Worm (Caenorhabditis elegans): ENCODE measurements around the gene nhr-234.

The nhr-234 gene

ce11 chrII:12612218-12612617 lies 24.3 kb upstream of the nhr-234 start, which contains the start of gene nspe-4:
nspe-4 (plus strand) TSS chrII:12612518.
- TF ChIP-seq ceh-43 (GFP tag; optimal IDR thresholded peaks at IDR 0.05) (no peak), pha-4 (tag; optimal IDR thresholded peaks at IDR 0.05) (no peak), lsy-2 (tag; optimal IDR thresholded peaks at IDR 0.05) (no peak), ceh-39 (tag; optimal IDR thresholded peaks at IDR 0.05) (no peak), nhr-12 (tag; optimal IDR thresholded peaks at IDR 0.05) (no peak), ham-2 (GFP tag; optimal IDR thresholded peaks at IDR 0.05) (no peak), zip-8 (tag; optimal IDR thresholded peaks at IDR 0.05) (no peak), blmp-1 (tag; optimal IDR thresholded peaks at IDR 0.05) (no peak), ces-1 (GFP tag; optimal IDR thresholded peaks at IDR 0.05) (no peak), nhr-76 (tag; optimal IDR thresholded peaks at IDR 0.05) (no peak), elt-1 (tag; optimal IDR thresholded peaks at IDR 0.05; ENCODE audit: borderline replicate concordance, insufficient read depth) (no peak)

- TF ChIP-seq snpc-4 (tag; optimal IDR thresholded peaks at IDR 0.05) (no peak), mep-1 (tag; optimal IDR thresholded peaks at IDR 0.05) (no peak), sptf-1 (tag; optimal IDR thresholded peaks at IDR 0.05) (no peak)
Observed at ce11 chrII:12615413-12615812, 21.1 kb upstream of the nhr-234 start.

- TF ChIP-seq nhr-76 (tag; optimal IDR thresholded peaks at IDR 0.05) (no peak), ceh-83 (GFP tag; optimal IDR thresholded peaks at IDR 0.05) (no peak), sem-2 (GFP tag; optimal IDR thresholded peaks at IDR 0.05) (no peak), bed-3 (GFP tag; optimal IDR thresholded peaks at IDR 0.05) (no peak), M03D4.4 (tag; optimal IDR thresholded peaks at IDR 0.05) (no peak), blmp-1 (tag; optimal IDR thresholded peaks at IDR 0.05) (no peak), tbx-8 (GFP tag; optimal IDR thresholded peaks at IDR 0.05) (no peak), lin-32 (GFP tag; optimal IDR thresholded peaks at IDR 0.05) (no peak), mep-1 (tag; optimal IDR thresholded peaks at IDR 0.05) (no peak), ztf-11 (tag; optimal IDR thresholded peaks at IDR 0.05) (no peak), flh-1 (GFP tag; optimal IDR thresholded peaks at IDR 0.05) (no peak), nhr-28 (tag; optimal IDR thresholded peaks at IDR 0.05) (no peak), ceh-39 (tag; optimal IDR thresholded peaks at IDR 0.05) (no peak), cnd-1 (tag; optimal IDR thresholded peaks at IDR 0.05) (no peak), unc-39 (tag; optimal IDR thresholded peaks at IDR 0.05) (no peak), pha-4 (tag; optimal IDR thresholded peaks at IDR 0.05) (no peak), elt-1 (tag; optimal IDR thresholded peaks at IDR 0.05; ENCODE audit: borderline replicate concordance, insufficient read depth) (no peak)
Observed at ce11 chrII:12616081-12616480, 20.4 kb upstream of the nhr-234 start, which contains the start of gene nspe-6. nspe-6 (minus strand) TSS chrII:12616181.

ce11 chrII:12617586-12617985 lies 18.9 kb upstream of the nhr-234 start, which contains the start of gene nspe-3:
nspe-3 (plus strand) TSS chrII:12617886.
- TF ChIP-seq drap-1 (GFP tag; optimal IDR thresholded peaks at IDR 0.05) (no peak), pha-4 (tag; optimal IDR thresholded peaks at IDR 0.05) (no peak), lsy-2 (tag; optimal IDR thresholded peaks at IDR 0.05) (no peak)

ce11 chrII:12619288-12619687 lies 17.2 kb upstream of the nhr-234 start, which contains the start of gene nspe-2:
nspe-2 (minus strand) TSS chrII:12619388.
- TF ChIP-seq sem-2 (GFP tag; optimal IDR thresholded peaks at IDR 0.05) (no peak), zip-8 (tag; optimal IDR thresholded peaks at IDR 0.05) (no peak), ztf-11 (tag; optimal IDR thresholded peaks at IDR 0.05) (no peak), mep-1 (tag; optimal IDR thresholded peaks at IDR 0.05) (no peak), unc-62 (GFP tag; optimal IDR thresholded peaks at IDR 0.05) (no peak), mls-2 (tag; optimal IDR thresholded peaks at IDR 0.05) (no peak), lsy-2 (tag; optimal IDR thresholded peaks at IDR 0.05) (no peak)

ce11 chrII:12620764-12621163 lies 15.7 kb upstream of the nhr-234 start, which contains the start of gene nspe-1:
nspe-1 (minus strand) TSS chrII:12620864.
- TF ChIP-seq pha-4 (tag; optimal IDR thresholded peaks at IDR 0.05), result no peak
- no peak for TF ChIP-seq sptf-1 (tag; optimal IDR thresholded peaks at IDR 0.05)
- TF ChIP-seq ceh-83 (GFP tag; optimal IDR thresholded peaks at IDR 0.05), result no peak
- no peak for TF ChIP-seq ztf-11 (tag; optimal IDR thresholded peaks at IDR 0.05)
- TF ChIP-seq elt-1 (tag; optimal IDR thresholded peaks at IDR 0.05; ENCODE audit: borderline replicate concordance, insufficient read depth), result no peak
- no peak for TF ChIP-seq sem-2 (GFP tag; optimal IDR thresholded peaks at IDR 0.05)
- no peak for TF ChIP-seq lin-13 (tag; optimal IDR thresholded peaks at IDR 0.05)
- TF ChIP-seq unc-62 (GFP tag; optimal IDR thresholded peaks at IDR 0.05), result no peak
- no peak for TF ChIP-seq lsy-2 (tag; optimal IDR thresholded peaks at IDR 0.05)
- TF ChIP-seq ces-1 (GFP tag; optimal IDR thresholded peaks at IDR 0.05), result no peak
- no peak for TF ChIP-seq blmp-1 (tag; optimal IDR thresholded peaks at IDR 0.05)
- TF ChIP-seq ceh-43 (GFP tag; optimal IDR thresholded peaks at IDR 0.05), result no peak
- TF ChIP-seq nhr-76 (tag; optimal IDR thresholded peaks at IDR 0.05), result no peak
- TF ChIP-seq unc-120 (tag; optimal IDR thresholded peaks at IDR 0.05; ENCODE audit: poor library complexity, severe bottlenecking), result no peak
- no peak for TF ChIP-seq drap-1 (GFP tag; optimal IDR thresholded peaks at IDR 0.05)
- TF ChIP-seq hlh-1 (tag; optimal IDR thresholded peaks at IDR 0.05), result no peak
- no peak for TF ChIP-seq ceh-39 (tag; optimal IDR thresholded peaks at IDR 0.05)
- no peak for TF ChIP-seq nhr-12 (tag; optimal IDR thresholded peaks at IDR 0.05)

Measured in whole organism, mixed stage, embryonic.